Fruit fly (Drosophila melanogaster): ENCODE measurements around the gene CG8087.

- TF ChIP-seq acj6 (GFP tag; optimal IDR thresholded peaks at IDR 0.05) (no peak), OdsH (GFP tag; optimal IDR thresholded peaks at IDR 0.05) (no peak), eg (GFP tag; IDR thresholded peaks at IDR 0.05) (no peak), CG11294 (GFP tag; IDR thresholded peaks at IDR 0.05) (no peak), Hr39 (GFP tag; optimal IDR thresholded peaks at IDR 0.05) (no peak)
These were observed at the start of gene CG8087 for dm6 chr3R:14564705-14565064.

All from whole organism, prepupa.